Fruit fly (Drosophila melanogaster) whole organism, embryonic: Measurements from ENCODE around the gene nbs.

Experiments used
- Atf6 ChIP-seq: fragments of 200-800 bp; sonication (Bioruptor generic); IDR thresholded peaks from 2 replicates; pipeline ENCODE4 v1.3.6; 2022; ENCODE audit warnings: missing biosample characterization, missing genetic modification characterization
- BtbVII ChIP-seq: fragments of 200-800 bp; sonication (Bioruptor generic); optimal IDR thresholded peaks from 3 replicates; lab custom pipeline; 2017; ENCODE audit warnings: missing biosample characterization, mild to moderate bottlenecking, missing genetic modification characterization
- CG10543 ChIP-seq: fragments of 200-800 bp; sonication (Bioruptor generic); optimal IDR thresholded peaks from 3 replicates; lab custom pipeline; 2017; ENCODE audit warnings: missing biosample characterization, mild to moderate bottlenecking, missing genetic modification characterization, moderate library complexity
- CG11723 ChIP-seq: fragments of 200-800 bp; sonication (Bioruptor generic); optimal IDR thresholded peaks from 2 replicates; lab custom pipeline; 2017; ENCODE audit warnings: missing biosample characterization, mild to moderate bottlenecking, missing genetic modification characterization
- CG12299 ChIP-seq: fragments of 200-800 bp; sonication (Bioruptor generic); optimal IDR thresholded peaks from 2 replicates; lab custom pipeline; 2018; ENCODE audit warnings: missing biosample characterization, mild to moderate bottlenecking, missing genetic modification characterization
- CG15601 ChIP-seq: fragments of 200-800 bp; sonication (Bioruptor generic); optimal IDR thresholded peaks from 3 replicates; lab custom pipeline; 2019; ENCODE audit warnings: missing biosample characterization, mild to moderate bottlenecking, missing genetic modification characterization, moderate library complexity
- CG18011 ChIP-seq: fragments of 200-800 bp; sonication (Bioruptor generic); optimal IDR thresholded peaks from 2 replicates; lab custom pipeline; 2017; ENCODE audit warnings: missing biosample characterization, missing genetic modification characterization, mild to moderate bottlenecking, moderate library complexity, missing genotype
- CG18262 ChIP-seq: fragments of 200-800 bp; optimal IDR thresholded peaks from 3 replicates; lab custom pipeline; 2019; ENCODE audit warnings: missing biosample characterization, mild to moderate bottlenecking, missing genetic modification characterization, moderate library complexity
- CG2199 ChIP-seq: fragments of 200-800 bp; sonication (Bioruptor generic); IDR thresholded peaks from 3 replicates; pipeline ENCODE4 v1.3.6; 2022; ENCODE audit warnings: missing biosample characterization, missing genetic modification characterization
- CG2875 ChIP-seq: fragments of 200-800 bp; sonication (Bioruptor generic); optimal IDR thresholded peaks from 2 replicates; lab custom pipeline; 2017; ENCODE audit warnings: missing biosample characterization, mild to moderate bottlenecking, missing genetic modification characterization, missing genetic modification reagents
- CG30403 ChIP-seq: fragments of 200-800 bp; sonication (Bioruptor generic); optimal IDR thresholded peaks from 3 replicates; lab custom pipeline; 2016; ENCODE audit warnings: missing biosample characterization, missing genetic modification characterization
- CG32772 ChIP-seq: fragments of 200-800 bp; sonication (Bioruptor generic); IDR thresholded peaks from 2 replicates; pipeline ENCODE4 v1.3.6; 2022; ENCODE audit warnings: missing biosample characterization, missing genetic modification characterization
- CG33557 ChIP-seq: fragments of 200-800 bp; sonication (Bioruptor generic); optimal IDR thresholded peaks from 2 replicates; lab custom pipeline; 2019; ENCODE audit warnings: missing biosample characterization, mild to moderate bottlenecking, missing genetic modification characterization, moderate library complexity
- CG3838 ChIP-seq: fragments of 200-800 bp; sonication (Bioruptor generic); optimal IDR thresholded peaks from 3 replicates; lab custom pipeline; 2016; ENCODE audit warnings: missing biosample characterization, missing genetic modification characterization
- CG43689 ChIP-seq: fragments of 200-800 bp; sonication (Bioruptor generic); IDR thresholded peaks from 2 replicates; pipeline ENCODE4 v1.3.6; 2022; ENCODE audit warnings: missing biosample characterization, missing genetic modification characterization
- CG4404 ChIP-seq: fragments of 200-800 bp; sonication (Bioruptor generic); IDR thresholded peaks from 2 replicates; pipeline ENCODE4 v1.3.6; 2022; ENCODE audit warnings: missing biosample characterization, missing genetic modification characterization
- CG7271 ChIP-seq: fragments of 200-800 bp; sonication (Bioruptor generic); optimal IDR thresholded peaks from 2 replicates; lab custom pipeline; 2018; ENCODE audit warnings: missing biosample characterization, mild to moderate bottlenecking, missing genetic modification characterization, moderate library complexity
- CG7372 ChIP-seq: fragments of 200-800 bp; sonication (Bioruptor generic); IDR thresholded peaks from 2 replicates; pipeline ENCODE4 v1.3.6; 2022; ENCODE audit warnings: missing biosample characterization, missing genetic modification characterization
- Dbx ChIP-seq: fragments of 200-800 bp; sonication (Bioruptor generic); IDR thresholded peaks from 3 replicates; pipeline ENCODE4 v1.3.6; 2022; ENCODE audit warnings: missing biosample characterization, missing genetic modification characterization
- Dip2 ChIP-seq: fragments of 200-800 bp; sonication (Bioruptor generic); IDR thresholded peaks from 2 replicates; pipeline ENCODE4 v1.3.6; 2022; ENCODE audit warnings: missing biosample characterization, missing genetic modification characterization
- Dip3 ChIP-seq: fragments of 200-800 bp; sonication (Bioruptor generic); optimal IDR thresholded peaks from 3 replicates; lab custom pipeline; 2016; ENCODE audit warnings: missing biosample characterization, missing genetic modification characterization
- E2f1 ChIP-seq: fragments of 200-800 bp; sonication (Bioruptor generic); IDR thresholded peaks from 2 replicates; pipeline ENCODE4 v1.3.6; 2022; ENCODE audit warnings: missing biosample characterization, missing genetic modification characterization
- Elba2 ChIP-seq: fragments of 200-800 bp; sonication (Bioruptor generic); optimal IDR thresholded peaks from 3 replicates; lab custom pipeline; 2016; ENCODE audit warnings: missing biosample characterization, missing genetic modification characterization
- H15 ChIP-seq: fragments of 200-800 bp; sonication (Bioruptor generic); IDR thresholded peaks from 3 replicates; pipeline ENCODE4 v1.3.6; 2022; ENCODE audit warnings: missing biosample characterization, missing genetic modification characterization
- H2.0 ChIP-seq: fragments of 200-800 bp; sonication (Bioruptor generic); IDR thresholded peaks from 2 replicates; pipeline ENCODE4 v1.3.6; 2022; ENCODE audit warnings: missing biosample characterization, missing genetic modification characterization
- Hr78 ChIP-seq, 2 experiments: fragments of 200-800 bp in 1 of 2; fragments of >200 bp in 1 of 2; sonication (Bioruptor generic) in 1 of 2; optimal IDR thresholded peaks; 2 replicates each; lab custom pipeline; 2017 to 2019; ENCODE audit warnings: missing biosample characterization in 2 of 2, missing genetic modification characterization in 2 of 2, mild to moderate bottlenecking in 1 of 2, moderate library complexity in 1 of 2
- Neu2 ChIP-seq: fragments of 200-800 bp; sonication (Bioruptor generic); optimal IDR thresholded peaks from 3 replicates; lab custom pipeline; 2016; ENCODE audit warnings: missing biosample characterization, missing genetic modification characterization, borderline replicate concordance
- Poxn ChIP-seq: fragments of 200-800 bp; sonication (Bioruptor generic); IDR thresholded peaks from 2 replicates; pipeline ENCODE4 v1.3.6; 2022; ENCODE audit warnings: missing biosample characterization, missing genetic modification characterization
- Sox102F ChIP-seq: fragments of 200-800 bp; sonication (Bioruptor generic); optimal IDR thresholded peaks from 2 replicates; lab custom pipeline; 2018; ENCODE audit warnings: missing biosample characterization, mild to moderate bottlenecking, missing genetic modification characterization, moderate library complexity
- Stat92E ChIP-seq, 3 experiments: fragments of >200 bp in 2 of 3; fragments of 200-800 bp in 1 of 3; sonication (Bioruptor generic) in 1 of 3; optimal IDR thresholded peaks; 2 replicates each; lab custom pipeline; 2017 to 2019; ENCODE audit warnings: missing biosample characterization in 3 of 3, missing genetic modification characterization in 3 of 3, mild to moderate bottlenecking in 1 of 3, moderate library complexity in 1 of 3
- Xbp1 ChIP-seq: fragments of 200-800 bp; sonication (Bioruptor generic); optimal IDR thresholded peaks from 3 replicates; lab custom pipeline; 2016; ENCODE audit warnings: missing biosample characterization, mild to moderate bottlenecking, missing genetic modification characterization
- cas ChIP-seq: fragments of 200-800 bp; sonication (Bioruptor generic); IDR thresholded peaks from 2 replicates; pipeline ENCODE4 v1.3.6; 2022; ENCODE audit warnings: missing biosample characterization, missing genetic modification characterization
- dati ChIP-seq: fragments of 200-800 bp; sonication (Bioruptor generic); IDR thresholded peaks from 2 replicates; pipeline ENCODE4 v1.3.6; 2022; ENCODE audit warnings: missing biosample characterization, missing genetic modification characterization
- esg ChIP-seq: fragments of 200-800 bp; sonication (Bioruptor generic); conservative IDR thresholded peaks from 2 replicates; pipeline ENCODE4 v1.3.6; 2022; ENCODE audit warnings: missing biosample characterization, missing genetic modification characterization
- exex ChIP-seq: fragments of 200-800 bp; sonication (Bioruptor generic); optimal IDR thresholded peaks from 4 replicates; lab custom pipeline; 2018; ENCODE audit warnings: missing biosample characterization, mild to moderate bottlenecking, missing genetic modification characterization, moderate library complexity
- fd102C ChIP-seq: fragments of 200-800 bp; sonication (Bioruptor generic); optimal IDR thresholded peaks from 2 replicates; lab custom pipeline; 2018; ENCODE audit warnings: missing biosample characterization, mild to moderate bottlenecking, missing genetic modification characterization, moderate library complexity
- gem ChIP-seq: fragments of 200-800 bp; sonication (Bioruptor generic); optimal IDR thresholded peaks from 2 replicates; lab custom pipeline; 2019; ENCODE audit warnings: missing biosample characterization, mild to moderate bottlenecking, missing genetic modification characterization, moderate library complexity
- jing ChIP-seq: fragments of 200-800 bp; sonication (Bioruptor generic); optimal IDR thresholded peaks from 2 replicates; lab custom pipeline; 2018; ENCODE audit warnings: missing biosample characterization, mild to moderate bottlenecking, missing genetic modification characterization
- lov ChIP-seq, 2 experiments: fragments of 200-800 bp in 1 of 2; fragments of >200 bp in 1 of 2; sonication (Bioruptor generic) in 1 of 2; IDR thresholded peaks in 1 of 2; optimal IDR thresholded peaks in 1 of 2; 2 replicates in 1 of 2; 3 replicates in 1 of 2; pipeline versions ENCODE4 v1.3.6 to Lab custom; 2017 to 2022; ENCODE audit warnings: missing biosample characterization in 1 of 2, missing genetic modification characterization in 1 of 2
- mam ChIP-seq: fragments of 200-800 bp; sonication (Bioruptor generic); optimal IDR thresholded peaks from 3 replicates; lab custom pipeline; 2016; ENCODE audit warnings: missing biosample characterization, missing genetic modification characterization
- nerfin-1 ChIP-seq: fragments of 200-800 bp; sonication (Bioruptor generic); optimal IDR thresholded peaks from 3 replicates; lab custom pipeline; 2019; ENCODE audit warnings: missing biosample characterization, mild to moderate bottlenecking, missing genetic modification characterization, moderate library complexity
- pnt ChIP-seq: fragments of 200-800 bp; sonication (Bioruptor generic); optimal IDR thresholded peaks from 3 replicates; lab custom pipeline; 2016; ENCODE audit warnings: missing biosample characterization, missing genetic modification characterization
- row ChIP-seq: fragments of 200-800 bp; sonication (Bioruptor generic); IDR thresholded peaks from 3 replicates; pipeline ENCODE4 v1.3.6; 2022; ENCODE audit warnings: missing biosample characterization, missing genetic modification characterization
- sd ChIP-seq: fragments of 200-800 bp; sonication (Bioruptor generic); optimal IDR thresholded peaks from 3 replicates; lab custom pipeline; 2018; ENCODE audit warnings: missing biosample characterization, mild to moderate bottlenecking, missing genetic modification characterization, moderate library complexity
- sug ChIP-seq: fragments of 200-800 bp; optimal IDR thresholded peaks from 2 replicates; lab custom pipeline; 2019; ENCODE audit warnings: missing biosample characterization, mild to moderate bottlenecking, missing genetic modification characterization, moderate library complexity
- tna ChIP-seq: fragments of 200-800 bp; sonication (Bioruptor generic); IDR thresholded peaks from 2 replicates; pipeline ENCODE4 v1.3.6; 2022; ENCODE audit warnings: missing biosample characterization, missing genetic modification characterization; ENCODE audit not compliant: partially characterized antibody
- twi ChIP-seq: fragments of 200-800 bp; optimal IDR thresholded peaks from 2 replicates; lab custom pipeline; 2019; ENCODE audit warnings: missing biosample characterization, mild to moderate bottlenecking, missing genetic modification characterization, moderate library complexity
- unc-4 ChIP-seq: fragments of 200-800 bp; sonication (Bioruptor generic); IDR thresholded peaks from 2 replicates; pipeline ENCODE4 v1.3.6; 2022; ENCODE audit warnings: missing biosample characterization, missing genetic modification characterization; ENCODE audit not compliant: partially characterized antibody
- usp ChIP-seq: fragments of >200 bp; optimal IDR thresholded peaks from 2 replicates; lab custom pipeline; 2017; ENCODE audit warnings: missing biosample characterization, missing genetic modification characterization
- zfh2 ChIP-seq: fragments of 200-800 bp; sonication (Bioruptor generic); optimal IDR thresholded peaks from 2 replicates; lab custom pipeline; 2016; ENCODE audit warnings: missing biosample characterization, missing genetic modification characterization

Gene nbs

dm6 chr3L:9674300-9674699, 48.7 kb downstream of the nbs start (continued):
- no peak for TF ChIP-seq twi (tag; lab: Kevin White, UChicago)
- TF ChIP-seq jing (GFP tag; lab: Kevin White, UChicago): no peak
- TF ChIP-seq fd102C (GFP tag; lab: Kevin White, UChicago): no peak
- TF ChIP-seq row (GFP tag; lab: Robert Waterston, UW): no peak
- no peak for TF ChIP-seq Poxn
- no peak for TF ChIP-seq nerfin-1 (tag; lab: Kevin White, UChicago)
- no peak for TF ChIP-seq CG2875 (GFP tag; lab: Kevin White, UChicago)
- TF ChIP-seq tna (GFP tag; lab: Robert Waterston, UW): no peak
- TF ChIP-seq pnt (GFP tag; lab: Kevin White, UChicago): no peak
- TF ChIP-seq Neu2: no peak
- TF ChIP-seq cas: no peak
- peak in 1 of 2 experiments; percentile 56 for TF ChIP-seq Hr78 (GFP tag; optimal IDR thresholded peaks at IDR 0.05; lab: Kevin White, UChicago)
- no peak for TF ChIP-seq E2f1 (GFP tag; lab: Robert Waterston, UW)
- TF ChIP-seq CG2199 (GFP tag; lab: Robert Waterston, UW): no peak
- TF ChIP-seq esg (GFP tag; lab: Robert Waterston, UW): no peak
- TF ChIP-seq exex (tag; lab: Kevin White, UChicago): peak; percentile 70
- TF ChIP-seq H2.0 (GFP tag; lab: Robert Waterston, UW): no peak
- no peak for TF ChIP-seq dati
- TF ChIP-seq sd (tag; lab: Kevin White, UChicago): peak; percentile 30
- TF ChIP-seq Dbx (GFP tag; lab: Robert Waterston, UW): no peak
- peak; percentile 41 for TF ChIP-seq sug (tag; lab: Kevin White, UChicago)
- no peak for TF ChIP-seq CG18262 (tag; lab: Kevin White, UChicago)

DNA sequence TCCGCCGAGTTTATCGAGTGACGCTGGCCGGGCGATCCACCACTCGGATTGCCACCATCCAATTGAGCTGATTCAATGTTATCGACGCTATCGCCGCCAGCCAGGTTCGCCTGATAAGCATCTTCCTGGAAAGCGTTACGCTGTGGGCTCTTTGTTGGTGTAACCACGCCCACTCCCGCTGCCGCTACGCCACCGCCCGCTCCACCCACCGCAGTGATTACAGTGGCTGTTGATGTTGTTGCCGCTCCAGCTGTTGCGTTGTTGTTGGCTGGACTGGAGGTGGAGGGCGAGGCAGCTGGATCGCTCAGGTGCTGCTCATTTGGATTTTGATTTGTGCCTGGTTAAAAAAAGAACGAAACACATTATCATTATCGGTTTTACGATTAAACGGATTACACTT, 51.6 kb downstream of the nbs start:
- no peak for TF ChIP-seq CG18011
- no peak for TF ChIP-seq Atf6 (GFP tag; lab: Robert Waterston, UW)
- TF ChIP-seq Dip3 (GFP tag; lab: Kevin White, UChicago): no peak
- 0 out of 3 replicates have a peak, but pooled peaks have one; percentile 10 for TF ChIP-seq Dbx (GFP tag; lab: Robert Waterston, UW)
- no peak for TF ChIP-seq CG7271 (tag; lab: Kevin White, UChicago)
- no peak for TF ChIP-seq CG15601 (tag; lab: Kevin White, UChicago)
- TF ChIP-seq CG30403: no peak
- no peak for TF ChIP-seq CG33557 (GFP tag; lab: Kevin White, UChicago)
- no peak for TF ChIP-seq CG12299
- no peak for TF ChIP-seq CG4404 (GFP tag; lab: Robert Waterston, UW)
- no peak for TF ChIP-seq CG43689
- TF ChIP-seq CG7372: no peak
- no peak for TF ChIP-seq usp (GFP tag; lab: Kevin White, UChicago)
- no peak for TF ChIP-seq Elba2
- no peak for TF ChIP-seq Dip2 (GFP tag; lab: Robert Waterston, UW)
- TF ChIP-seq zfh2: no peak
- no peak for TF ChIP-seq CG3838 (GFP tag; lab: Kevin White, UChicago)
- TF ChIP-seq mam: no peak
- no peak for TF ChIP-seq Sox102F (GFP tag; lab: Kevin White, UChicago)
- TF ChIP-seq CG32772 (GFP tag; lab: Robert Waterston, UW): no peak
- no peak for TF ChIP-seq lov (optimal IDR thresholded peaks at IDR 0.05; lab: Kevin White, UChicago)
- TF ChIP-seq lov (GFP tag; IDR thresholded peaks at IDR 0.05; lab: Robert Waterston, UW): no peak
- TF ChIP-seq BtbVII: no peak
- TF ChIP-seq Stat92E (GFP tag; optimal IDR thresholded peaks at IDR 0.05; lab: Kevin White, UChicago): no peak
- TF ChIP-seq CG10543: peak; percentile 42
- no peak for TF ChIP-seq CG11723 (GFP tag; lab: Kevin White, UChicago)
- TF ChIP-seq H15: no peak
- TF ChIP-seq Xbp1: no peak
- no peak for TF ChIP-seq unc-4 (GFP tag; lab: Robert Waterston, UW)
- no peak for TF ChIP-seq Poxn
- no peak for TF ChIP-seq gem (tag; lab: Kevin White, UChicago)
